Fruit fly (Drosophila melanogaster): ENCODE measurements around the gene CG6293.

CG6293 gene

dm6 chr3R:10263972-10264536 is 47.4 kb downstream of the CG6293 start, which contains the start of gene Nuak (continued):
- peak; percentile 88 for TF ChIP-seq Lhr (GFP tag; optimal IDR thresholded peaks at IDR 0.05)
- peak; percentile 54 for TF ChIP-seq corto (GFP tag; optimal IDR thresholded peaks at IDR 0.05)
- TF ChIP-seq HLH3B (GFP tag; IDR thresholded peaks at IDR 0.05) = no peak
- no peak for TF ChIP-seq Aef1 (GFP tag; IDR thresholded peaks at IDR 0.05)
- TF ChIP-seq Ets97D (GFP tag; optimal IDR thresholded peaks at IDR 0.05) = peak; percentile 96
- TF ChIP-seq sqz (GFP tag; optimal IDR thresholded peaks at IDR 0.05) = peak; percentile 14
- peak; percentile 28 for TF ChIP-seq BtbVII (GFP tag; optimal IDR thresholded peaks at IDR 0.05)
- peak; percentile 85 for TF ChIP-seq CG4424 (GFP tag; optimal IDR thresholded peaks at IDR 0.05)
- TF ChIP-seq CG17359 (tag; optimal IDR thresholded peaks at IDR 0.05) = peak; percentile 74
- TF ChIP-seq tup (GFP tag; optimal IDR thresholded peaks at IDR 0.05) = peak; percentile 88
- peak in 1 of 2 experiments; percentile 83 for TF ChIP-seq Eip74EF (GFP tag; optimal IDR thresholded peaks at IDR 0.05)
- no peak for TF ChIP-seq CG11696 (GFP tag; IDR thresholded peaks at IDR 0.05)
- TF ChIP-seq CG9817 (tag; optimal IDR thresholded peaks at IDR 0.05) = peak; percentile 93
- no peak for TF ChIP-seq CG7963 (GFP tag; IDR thresholded peaks at IDR 0.05; ENCODE audit: partially characterized antibody)
- TF ChIP-seq CG31365 (tag; optimal IDR thresholded peaks at IDR 0.05) = no peak
- TF ChIP-seq Xrp1 (GFP tag; IDR thresholded peaks at IDR 0.05) = no peak
- peak; percentile 73 for TF ChIP-seq CG34376 (GFP tag; optimal IDR thresholded peaks at IDR 0.05)
- no peak for TF ChIP-seq peb (GFP tag; IDR thresholded peaks at IDR 0.05)
- peak; percentile 95 for TF ChIP-seq Xbp1 (GFP tag; optimal IDR thresholded peaks at IDR 0.05)
- TF ChIP-seq CG13894 (tag; optimal IDR thresholded peaks at IDR 0.05) = peak; percentile 89
- TF ChIP-seq Taf1 (GFP tag; IDR thresholded peaks at IDR 0.05) = no peak
- TF ChIP-seq prd (optimal IDR thresholded peaks at IDR 0.05) = no peak
- no peak for TF ChIP-seq prd (GFP tag; IDR thresholded peaks at IDR 0.05)
- peak; percentile 91 for TF ChIP-seq CG9876 (GFP tag; optimal IDR thresholded peaks at IDR 0.05)
- no peak for TF ChIP-seq Nf-YA (GFP tag; IDR thresholded peaks at IDR 0.05)
- peak; percentile 92 for TF ChIP-seq CG17829 (tag; optimal IDR thresholded peaks at IDR 0.05)
- peak; percentile 82 for TF ChIP-seq mirr (GFP tag; optimal IDR thresholded peaks at IDR 0.05)
- peak; percentile 42 for TF ChIP-seq wek (GFP tag; optimal IDR thresholded peaks at IDR 0.05)
- TF ChIP-seq vnd (GFP tag; IDR thresholded peaks at IDR 0.05; ENCODE audit: partially characterized antibody) = no peak
- TF ChIP-seq Hr78 (GFP tag; optimal IDR thresholded peaks at IDR 0.05) = no peak
- peak; percentile 71 for TF ChIP-seq BEAF-32 (GFP tag; optimal IDR thresholded peaks at IDR 0.05)
- peak; percentile 7 for TF ChIP-seq Vsx1 (GFP tag; optimal IDR thresholded peaks at IDR 0.05)
- no peak for TF ChIP-seq tna (GFP tag; IDR thresholded peaks at IDR 0.05; ENCODE audit: partially characterized antibody)
- TF ChIP-seq Pdp1 (GFP tag; optimal IDR thresholded peaks at IDR 0.05) = peak; percentile 98
- no peak for TF ChIP-seq H15 (GFP tag; IDR thresholded peaks at IDR 0.05)
- peak; percentile 95 for TF ChIP-seq luna (GFP tag; optimal IDR thresholded peaks at IDR 0.05)
- peak; percentile 70 for TF ChIP-seq CG3838 (GFP tag; optimal IDR thresholded peaks at IDR 0.05)
- TF ChIP-seq CG9797 (GFP tag; optimal IDR thresholded peaks at IDR 0.05) = peak; percentile 61
- TF ChIP-seq Nf-YC (tag; optimal IDR thresholded peaks at IDR 0.05) = peak; percentile 90
- no peak for TF ChIP-seq Ada2b (GFP tag; IDR thresholded peaks at IDR 0.05)
- no peak for TF ChIP-seq sob (GFP tag; IDR thresholded peaks at IDR 0.05)
- TF ChIP-seq CG10431 (GFP tag; optimal IDR thresholded peaks at IDR 0.05) = peak; percentile 42
- no peak for TF ChIP-seq ap (GFP tag; IDR thresholded peaks at IDR 0.05)
- peak; percentile 81 for TF ChIP-seq tio (GFP tag; optimal IDR thresholded peaks at IDR 0.05)
- peak; percentile 72 for TF ChIP-seq CG11398 (GFP tag; optimal IDR thresholded peaks at IDR 0.05)
- peak; percentile 91 for TF ChIP-seq HmgZ (tag; optimal IDR thresholded peaks at IDR 0.05)
- TF ChIP-seq oc (tag; optimal IDR thresholded peaks at IDR 0.05) = peak; percentile 38
- no peak for TF ChIP-seq Opbp (GFP tag; IDR thresholded peaks at IDR 0.05; ENCODE audit: partially characterized antibody)
- TF ChIP-seq ewg (GFP tag; optimal IDR thresholded peaks at IDR 0.05) = peak; percentile 78

All from whole organism, embryonic.